Worm (Caenorhabditis elegans): ENCODE data around the gene E02H9.13.

DNA sequence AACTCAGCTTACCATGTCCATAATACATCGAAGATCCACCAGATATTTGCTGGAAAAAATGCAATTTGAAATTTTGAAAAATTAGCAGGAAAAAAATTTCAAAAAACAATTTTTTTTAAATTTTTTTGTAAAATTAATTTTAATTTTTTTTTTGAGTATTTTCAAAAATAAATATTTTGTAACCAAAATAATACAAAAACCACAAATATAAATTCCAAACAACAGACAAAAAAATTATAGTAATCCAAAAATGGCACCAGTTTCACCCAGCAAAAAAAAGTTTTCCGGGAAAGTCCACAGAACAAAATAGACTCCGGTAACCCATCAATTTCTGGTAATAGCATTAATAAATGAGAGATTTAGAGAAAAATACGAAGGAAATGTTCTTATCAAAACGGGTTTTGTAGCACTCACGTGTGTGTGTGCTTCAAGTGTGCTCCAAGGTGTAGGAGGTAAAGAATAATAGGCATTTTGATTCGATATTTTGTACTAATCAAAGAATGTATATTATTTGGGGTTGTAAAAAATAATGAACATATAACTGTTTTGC, 16.3 kb upstream of the E02H9.13 start, which contains the start of gene nhr-121:
- no peak for TF ChIP-seq ceh-82 (tag; optimal IDR thresholded peaks at IDR 0.05)
- TF ChIP-seq nhr-28 (tag; optimal IDR thresholded peaks at IDR 0.05): no peak
- TF ChIP-seq fos-1 (tag; optimal IDR thresholded peaks at IDR 0.05): no peak

Measured in whole organism, L3 larva.